Worm (Caenorhabditis elegans): ENCODE data around the gene R07B1.7.

DNA sequence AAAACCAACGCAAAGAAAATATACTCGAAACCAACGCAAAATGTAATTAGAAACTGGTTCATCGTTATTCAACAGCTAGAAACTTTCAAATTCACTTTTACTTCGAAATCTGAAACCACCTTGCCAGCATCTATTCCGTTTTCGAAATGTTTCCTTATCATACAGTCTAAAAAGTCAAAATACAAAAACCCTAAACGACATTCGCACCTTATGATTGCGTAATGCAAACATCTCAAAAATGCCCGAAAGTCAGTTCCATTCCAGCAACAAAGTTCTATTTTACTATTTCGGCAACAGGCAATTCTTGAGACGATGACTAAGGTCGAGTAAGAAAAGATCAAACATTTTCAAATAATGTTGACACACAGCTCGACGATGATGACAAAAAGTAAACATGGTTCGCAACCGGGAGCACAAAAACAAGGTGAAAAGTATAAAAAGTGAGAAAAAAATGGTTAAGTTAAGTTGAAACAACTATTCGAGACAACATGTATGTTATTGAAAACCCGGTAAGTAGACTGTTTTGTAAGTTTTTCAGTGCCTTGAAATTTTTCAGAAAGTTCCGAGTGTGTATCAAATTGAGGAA is 17.1 kb upstream of the R07B1.7 start, which contains the start of gene lec-7:
- TF ChIP-seq nhr-12 (tag; optimal IDR thresholded peaks at IDR 0.05) = no peak
- no peak for TF ChIP-seq pha-4 (tag; optimal IDR thresholded peaks at IDR 0.05)
- TF ChIP-seq unc-62 (GFP tag; optimal IDR thresholded peaks at IDR 0.05) = no peak

Measured in whole organism, mixed stage, embryonic.